Worm (Caenorhabditis elegans) whole organism, late embryonic: ENCODE measurements around the gene C11G6.2.

Experiments
- Y22D7AL.16 ChIP-seq: sonication (generic microtip); optimal IDR thresholded peaks from 2 replicates; lab custom pipeline; 2016; ENCODE audit warnings: missing genetic modification characterization, missing compliant biosample characterization
- ama-1 ChIP-seq: fragments of 150-350 bp; optimal IDR thresholded peaks from 2 replicates; lab custom pipeline; 2014
- ceh-9 ChIP-seq: sonication (generic microtip); optimal IDR thresholded peaks from 2 replicates; lab custom pipeline; 2016; ENCODE audit warnings: mild to moderate bottlenecking, missing genetic modification characterization, inconsistent platforms, missing compliant biosample characterization
- dmd-4 ChIP-seq: sonication (generic microtip); optimal IDR thresholded peaks from 2 replicates; lab custom pipeline; 2016; ENCODE audit warnings: borderline replicate concordance, missing genetic modification characterization, missing compliant biosample characterization
- dve-1 ChIP-seq: sonication (generic microtip); optimal IDR thresholded peaks from 2 replicates; lab custom pipeline; 2017; ENCODE audit warnings: antibody characterized with exemption, mild to moderate bottlenecking, missing genetic modification characterization, missing compliant biosample characterization
- ets-4 ChIP-seq: sonication (generic microtip); optimal IDR thresholded peaks from 2 replicates; lab custom pipeline; 2016; ENCODE audit warnings: missing genetic modification characterization, missing compliant biosample characterization
- fkh-10 ChIP-seq: fragments of 150-350 bp; optimal IDR thresholded peaks from 2 replicates; lab custom pipeline; 2014; ENCODE audit warnings: missing biosample characterization, missing genetic modification reagents, missing genetic modification characterization
- hlh-30 ChIP-seq: sonication (generic microtip); optimal IDR thresholded peaks from 2 replicates; lab custom pipeline; 2017; ENCODE audit warnings: antibody characterized with exemption, missing genetic modification characterization, missing compliant biosample characterization; ENCODE audit not compliant: insufficient read depth
- npax-4 ChIP-seq: sonication (generic microtip); optimal IDR thresholded peaks from 2 replicates; lab custom pipeline; 2016; ENCODE audit warnings: missing genetic modification characterization, missing compliant biosample characterization
- pag-3 ChIP-seq: sonication (generic microtip); optimal IDR thresholded peaks from 2 replicates; lab custom pipeline; 2016; ENCODE audit warnings: missing compliant biosample characterization, missing genetic modification characterization, borderline replicate concordance
- pqm-1 ChIP-seq: sonication (generic microtip); optimal IDR thresholded peaks from 2 replicates; lab custom pipeline; 2016; ENCODE audit warnings: missing genetic modification characterization, missing compliant biosample characterization
- ref-2 ChIP-seq: sonication (generic microtip); optimal IDR thresholded peaks from 2 replicates; lab custom pipeline; 2016; ENCODE audit warnings: missing genetic modification characterization, missing compliant biosample characterization
- tbx-2 ChIP-seq: sonication (generic microtip); optimal IDR thresholded peaks from 2 replicates; lab custom pipeline; 2016; ENCODE audit warnings: missing genetic modification characterization, missing compliant biosample characterization
- unc-42 ChIP-seq: sonication (generic microtip); optimal IDR thresholded peaks from 2 replicates; lab custom pipeline; 2016; ENCODE audit warnings: missing genotype, missing genetic modification characterization, missing compliant biosample characterization

DNA sequence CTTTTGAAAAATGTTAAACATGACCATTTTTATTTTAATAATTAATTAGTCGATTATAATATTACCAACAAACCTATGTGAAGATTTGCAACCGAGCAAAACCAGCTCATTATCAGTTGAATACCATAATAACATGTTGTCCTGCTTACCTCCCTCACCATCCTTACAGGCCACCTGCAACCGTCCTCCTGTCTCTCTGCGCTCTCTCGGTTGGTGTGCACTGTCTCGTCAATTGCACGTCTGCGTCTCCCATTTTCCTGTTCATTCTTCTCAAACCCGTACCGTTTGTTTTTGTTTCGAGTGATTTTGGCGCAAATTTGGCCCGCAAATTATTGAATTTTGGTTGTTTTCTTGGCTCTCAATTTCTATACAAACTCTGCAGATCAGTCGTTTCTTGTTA, 3.0 kb downstream of the C11G6.2 start:
- no peak for TF ChIP-seq tbx-2 (tag; lab: Kevin White, UChicago)
- no peak for TF ChIP-seq pag-3 (tag; lab: Kevin White, UChicago)
- TF ChIP-seq hlh-30 (tag; lab: Kevin White, UChicago) = no peak
- no peak for TF ChIP-seq ama-1 (lab: Kevin White, UChicago)
- no peak for TF ChIP-seq pqm-1 (tag; lab: Kevin White, UChicago)
- TF ChIP-seq fkh-10 (GFP tag; lab: Kevin White, UChicago) = no peak
- TF ChIP-seq unc-42 = no peak
- TF ChIP-seq npax-4 (tag; lab: Kevin White, UChicago) = no peak
- TF ChIP-seq dve-1 (tag; lab: Kevin White, UChicago) = no peak
- TF ChIP-seq ceh-9 = no peak
- TF ChIP-seq Y22D7AL.16 (tag; lab: Kevin White, UChicago) = no peak
- TF ChIP-seq ref-2 = no peak
- no peak for TF ChIP-seq dmd-4 (tag; lab: Kevin White, UChicago)
- no peak for TF ChIP-seq ets-4
